Fruit fly (Drosophila melanogaster): ENCODE results near the gene CRAT.
A peak's percentile ranks its signal among the peaks of the same experiment; 100 is the strongest.

The CRAT gene

dm6 chr3R:6404174-6404573, 28.3 kb upstream of the CRAT start (continued):
- TF ChIP-seq CG1621 (tag; optimal IDR thresholded peaks at IDR 0.05) (peak; percentile 47), CG10669 (GFP tag; optimal IDR thresholded peaks at IDR 0.05) (peak; percentile 64), CG6808 (GFP tag; optimal IDR thresholded peaks at IDR 0.05) (peak; percentile 46), esn (GFP tag; optimal IDR thresholded peaks at IDR 0.05) (peak; percentile 74), CG3032 (tag; optimal IDR thresholded peaks at IDR 0.05) (peak; percentile 53), acj6 (GFP tag; optimal IDR thresholded peaks at IDR 0.05) (peak; percentile 78), vri (GFP tag; optimal IDR thresholded peaks at IDR 0.05) (no peak), ss (GFP tag; optimal IDR thresholded peaks at IDR 0.05) (peak; percentile 15), Sox102F (GFP tag; optimal IDR thresholded peaks at IDR 0.05) (peak; percentile 38), Hr38 (GFP tag; optimal IDR thresholded peaks at IDR 0.05) (no peak), CG3919 (GFP tag; optimal IDR thresholded peaks at IDR 0.05) (peak; percentile 79), CG34406 (GFP tag; optimal IDR thresholded peaks at IDR 0.05) (peak; percentile 70), fkh (GFP tag; optimal IDR thresholded peaks at IDR 0.05) (peak; percentile 40), CG4318 (GFP tag; optimal IDR thresholded peaks at IDR 0.05) (peak; percentile 61), Gug (GFP tag; IDR thresholded peaks at IDR 0.05) (peak; percentile 83), Ets96B (tag; optimal IDR thresholded peaks at IDR 0.05) (peak; percentile 67), Eip75B (GFP tag; optimal IDR thresholded peaks at IDR 0.05) (peak; percentile 78), pdm3 (GFP tag; optimal IDR thresholded peaks at IDR 0.05) (peak; percentile 71)

dm6 chr3R:6403674-6404073, 27.8 kb upstream of the CRAT start:
- TF ChIP-seq vri (GFP tag; optimal IDR thresholded peaks at IDR 0.05) (peak; percentile 61), Sox14 (GFP tag; optimal IDR thresholded peaks at IDR 0.05) (no peak), Smox (GFP tag; optimal IDR thresholded peaks at IDR 0.05) (no peak), OdsH (GFP tag; optimal IDR thresholded peaks at IDR 0.05) (no peak), salr (GFP tag; optimal IDR thresholded peaks at IDR 0.05) (no peak), CG6276 (GFP tag; optimal IDR thresholded peaks at IDR 0.05) (no peak), CG6808 (GFP tag; optimal IDR thresholded peaks at IDR 0.05) (no peak), Hr38 (GFP tag; optimal IDR thresholded peaks at IDR 0.05) (no peak)

dm6 chr3R:6402522-6403171, 26.8 kb upstream of the CRAT start:
- TF ChIP-seq svp (GFP tag), result peak; percentile 95
- TF ChIP-seq dac (GFP tag; optimal IDR thresholded peaks at IDR 0.05), result no peak
- no peak for TF ChIP-seq CG7368 (GFP tag; optimal IDR thresholded peaks at IDR 0.05)
- no peak for TF ChIP-seq CG10631 (GFP tag; optimal IDR thresholded peaks at IDR 0.05)
- no peak; the same call in 1 of the 2 replicates for TF ChIP-seq CG15336 (GFP tag; IDR thresholded peaks at IDR 0.05)
- TF ChIP-seq CG9139 (GFP tag; optimal IDR thresholded peaks at IDR 0.05), result peak; percentile 15
- no peak for TF ChIP-seq OdsH (GFP tag; optimal IDR thresholded peaks at IDR 0.05)
- no peak for TF ChIP-seq Smox (GFP tag; optimal IDR thresholded peaks at IDR 0.05)
- TF ChIP-seq Sox14 (GFP tag; optimal IDR thresholded peaks at IDR 0.05), result no peak
- no peak for TF ChIP-seq CG11294 (GFP tag; IDR thresholded peaks at IDR 0.05)
- peak; percentile 10 for TF ChIP-seq CG6808 (GFP tag; optimal IDR thresholded peaks at IDR 0.05)
- TF ChIP-seq vri (GFP tag; optimal IDR thresholded peaks at IDR 0.05), result no peak
- TF ChIP-seq Gug (GFP tag; IDR thresholded peaks at IDR 0.05), result no peak
- TF ChIP-seq CG8632 (GFP tag; optimal IDR thresholded peaks at IDR 0.05), result no peak
- TF ChIP-seq Hr39 (GFP tag; optimal IDR thresholded peaks at IDR 0.05), result no peak
- no peak for TF ChIP-seq CG31627 (GFP tag; optimal IDR thresholded peaks at IDR 0.05)
- no peak for TF ChIP-seq CG34406 (GFP tag; optimal IDR thresholded peaks at IDR 0.05)
- TF ChIP-seq CG6276 (GFP tag; optimal IDR thresholded peaks at IDR 0.05), result no peak
- TF ChIP-seq esn (GFP tag; optimal IDR thresholded peaks at IDR 0.05), result no peak
- peak; percentile 0 for TF ChIP-seq Sox102F (GFP tag; optimal IDR thresholded peaks at IDR 0.05)
- TF ChIP-seq Hr38 (GFP tag; optimal IDR thresholded peaks at IDR 0.05), result no peak
- no peak for TF ChIP-seq lz (GFP tag; optimal IDR thresholded peaks at IDR 0.05)
- no peak for TF ChIP-seq Hr4 (GFP tag; optimal IDR thresholded peaks at IDR 0.05)
- no peak for TF ChIP-seq CG6792 (GFP tag; optimal IDR thresholded peaks at IDR 0.05)
- peak; percentile 6 for TF ChIP-seq CG1621 (tag; optimal IDR thresholded peaks at IDR 0.05)
- no peak for TF ChIP-seq Eip93F (GFP tag; optimal IDR thresholded peaks at IDR 0.05)
- TF ChIP-seq fd85E (GFP tag; optimal IDR thresholded peaks at IDR 0.05), result no peak
- TF ChIP-seq Ets21C (GFP tag; optimal IDR thresholded peaks at IDR 0.05), result no peak
- TF ChIP-seq Blimp-1 (GFP tag; optimal IDR thresholded peaks at IDR 0.05), result no peak
- TF ChIP-seq CG32006 (GFP tag; optimal IDR thresholded peaks at IDR 0.05), result no peak
- TF ChIP-seq CG6854 (GFP tag; optimal IDR thresholded peaks at IDR 0.05), result peak; percentile 44
- no peak for TF ChIP-seq Lpt (GFP tag; optimal IDR thresholded peaks at IDR 0.05)
- TF ChIP-seq CG4318 (GFP tag; optimal IDR thresholded peaks at IDR 0.05), result no peak
- peak; percentile 33 to 52 for TF ChIP-seq ss (GFP tag; optimal IDR thresholded peaks at IDR 0.05)
- TF ChIP-seq Sox15 (GFP tag; optimal IDR thresholded peaks at IDR 0.05), result no peak
- peak; percentile 15 for TF ChIP-seq spab (GFP tag; optimal IDR thresholded peaks at IDR 0.05)

Measured in whole organism, prepupa.